Fruit fly (Drosophila melanogaster) whole organism: ENCODE measurements around the gene sdk.

ENCODE experiments used
- CG8478 ChIP-seq: fragments of >200 bp; optimal IDR thresholded peaks from 2 replicates; lab custom pipeline; 2018; ENCODE audit warnings: inconsistent platforms
- Dll ChIP-seq: fragments of >200 bp; optimal IDR thresholded peaks from 2 replicates; lab custom pipeline; 2017
- EcR ChIP-seq, 2 experiments: fragments of >200 bp; optimal IDR thresholded peaks; 2 replicates each; lab custom pipeline; 2017; ENCODE audit warnings: missing biosample characterization in 2 of 2, missing genetic modification characterization in 2 of 2, missing genetic modification reagents in 2 of 2
- pan ChIP-seq: fragments of >200 bp; optimal IDR thresholded peaks from 2 replicates; lab custom pipeline; 2017
- psq ChIP-seq: fragments of >200 bp; optimal IDR thresholded peaks from 2 replicates; lab custom pipeline; 2017
- usp ChIP-seq: fragments of >200 bp; optimal IDR thresholded peaks from 2 replicates; lab custom pipeline; 2017; ENCODE audit warnings: missing biosample characterization, missing genetic modification characterization, mixed read lengths

DNA sequence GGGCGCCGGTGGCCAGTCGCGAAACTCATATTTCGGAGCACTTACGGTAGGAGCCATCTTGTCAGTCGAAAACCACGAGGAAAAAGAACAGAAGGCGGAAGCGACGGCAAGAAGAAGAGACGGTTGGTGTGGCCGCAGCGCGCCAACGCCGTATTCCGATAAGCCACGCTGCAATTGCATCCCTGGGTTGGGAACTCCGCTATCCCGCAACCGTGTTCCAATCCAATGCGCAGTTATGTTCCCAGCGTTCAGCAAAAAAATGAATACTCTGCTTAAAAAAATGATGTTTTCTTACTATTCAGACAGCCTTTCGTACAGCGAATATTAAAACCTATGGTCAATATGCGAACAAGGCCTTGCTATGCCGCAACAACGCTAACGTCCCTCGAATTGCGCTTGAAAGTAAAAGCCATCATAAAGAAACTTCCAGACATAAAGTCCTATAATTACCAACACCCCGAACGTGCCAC is 78.4 kb downstream of the sdk start, which contains the start of gene RpL22:
- TF ChIP-seq pan (lab: Kevin White, UChicago) (no peak), psq (lab: Kevin White, UChicago) (no peak), usp (GFP tag; lab: Kevin White, UChicago) (no peak), EcR (GFP tag; optimal IDR thresholded peaks at IDR 0.05; lab: Kevin White, UChicago) (no peak), Dll (lab: Kevin White, UChicago) (no peak), CG8478 (lab: Kevin White, UChicago) (no peak)
